Worm (Caenorhabditis elegans) whole organism, L1 larva: Measurements from ENCODE around the gene srt-15.
"Not testable (repeated sequence)": the region's sequence is repeated elsewhere in the genome, so short reads cannot be mapped to it uniquely, and the experiment has no call there.

Source experiments
- C04F5.9 ChIP-seq: sonication (generic microtip); optimal IDR thresholded peaks from 2 replicates; lab custom pipeline; 2016; ENCODE audit warnings: missing genetic modification characterization, missing compliant biosample characterization
- F16B12.6 ChIP-seq: fragments of 150-350 bp; optimal IDR thresholded peaks from 2 replicates; lab custom pipeline; 2014; ENCODE audit warnings: missing biosample characterization, missing genetic modification characterization
- aly-2 ChIP-seq: fragments of 150-350 bp; optimal IDR thresholded peaks from 2 replicates; lab custom pipeline; 2014; ENCODE audit warnings: missing biosample characterization, missing genetic modification characterization
- ama-1 ChIP-seq: fragments of 150-350 bp; optimal IDR thresholded peaks from 2 replicates; lab custom pipeline; 2014
- ceh-63 ChIP-seq: fragments of 200-800 bp; sonication (Bioruptor generic); optimal IDR thresholded peaks from 2 replicates; lab custom pipeline; 2018; ENCODE audit warnings: mild to moderate bottlenecking, missing genetic modification characterization, missing compliant biosample characterization
- efl-1 ChIP-seq, 4 experiments: fragments of 150-350 bp; optimal IDR thresholded peaks in 3 of 4; peaks in 1 of 4; 1 replicate in 1 of 4; 2 replicates in 3 of 4; lab custom pipeline; 2014; ENCODE audit warnings: missing biosample characterization in 2 of 4, missing genetic modification characterization in 2 of 4, missing genetic modification reagents in 2 of 4
- efl-3 ChIP-seq: fragments of 200-800 bp; sonication (Bioruptor generic); optimal IDR thresholded peaks from 2 replicates; lab custom pipeline; 2018; ENCODE audit warnings: mild to moderate bottlenecking, missing genetic modification characterization, missing compliant biosample characterization
- elt-2 ChIP-seq: sonication (generic microtip); optimal IDR thresholded peaks from 2 replicates; lab custom pipeline; 2016; ENCODE audit warnings: missing genetic modification characterization, mild to moderate bottlenecking, inconsistent platforms, missing compliant biosample characterization, missing genetic modification reagents
- fkh-4 ChIP-seq: sonication (generic microtip); optimal IDR thresholded peaks from 2 replicates; lab custom pipeline; 2016; ENCODE audit warnings: missing compliant biosample characterization, missing genetic modification characterization, borderline replicate concordance
- fkh-8 ChIP-seq: sonication (generic microtip); optimal IDR thresholded peaks from 2 replicates; lab custom pipeline; 2016; ENCODE audit warnings: mild to moderate bottlenecking, missing genetic modification characterization, missing compliant biosample characterization
- fos-1 ChIP-seq: fragments of 150-350 bp; optimal IDR thresholded peaks from 2 replicates; lab custom pipeline; 2014; ENCODE audit warnings: missing biosample characterization, missing genetic modification characterization
- hlh-4 ChIP-seq: sonication (generic microtip); optimal IDR thresholded peaks from 2 replicates; lab custom pipeline; 2016; ENCODE audit warnings: mild to moderate bottlenecking, missing genetic modification characterization, missing compliant biosample characterization
- hpl-2 ChIP-seq: fragments of 150-350 bp; optimal IDR thresholded peaks from 2 replicates; lab custom pipeline; 2014; ENCODE audit warnings: missing biosample characterization, missing genetic modification reagents, missing genetic modification characterization
- irx-1 ChIP-seq: sonication (generic microtip); optimal IDR thresholded peaks from 2 replicates; lab custom pipeline; 2016; ENCODE audit warnings: missing genetic modification characterization, missing compliant biosample characterization
- jun-1 ChIP-seq: fragments of 150-350 bp; optimal IDR thresholded peaks from 2 replicates; lab custom pipeline; 2014; ENCODE audit warnings: missing biosample characterization, missing genetic modification reagents, missing genetic modification characterization
- lin-15B ChIP-seq: fragments of 150-350 bp; sonication (generic microtip); optimal IDR thresholded peaks from 3 replicates; lab custom pipeline; 2014; ENCODE audit warnings: missing biosample characterization, missing genetic modification characterization
- mab-9 ChIP-seq: fragments of 200-800 bp; sonication (Bioruptor generic); IDR thresholded peaks from 2 replicates; pipeline ENCODE4 v1.3.6; 2022; ENCODE audit warnings: missing genetic modification reagents, missing genetic modification characterization, missing compliant biosample characterization
- mdl-1 ChIP-seq, 2 experiments: fragments of 150-350 bp; optimal IDR thresholded peaks; 2 replicates each; lab custom pipeline; 2014 to 2017; ENCODE audit warnings: missing biosample characterization in 2 of 2, missing genetic modification characterization in 2 of 2, inconsistent platforms in 1 of 2
- mep-1 ChIP-seq: fragments of 150-350 bp; optimal IDR thresholded peaks from 2 replicates; lab custom pipeline; 2014; ENCODE audit warnings: missing biosample characterization, missing genetic modification characterization
- nhr-237 ChIP-seq: fragments of 150-350 bp; optimal IDR thresholded peaks from 2 replicates; lab custom pipeline; 2014; ENCODE audit warnings: missing biosample characterization, missing genetic modification characterization
- nhr-28 ChIP-seq: fragments of 150-350 bp; optimal IDR thresholded peaks from 2 replicates; lab custom pipeline; 2014; ENCODE audit warnings: missing biosample characterization, missing genetic modification characterization
- nhr-71 ChIP-seq: sonication (generic microtip); optimal IDR thresholded peaks from 2 replicates; lab custom pipeline; 2016; ENCODE audit warnings: mild to moderate bottlenecking, missing genetic modification characterization, moderate library complexity, missing compliant biosample characterization
- nhr-77 ChIP-seq: fragments of 150-350 bp; optimal IDR thresholded peaks from 2 replicates; lab custom pipeline; 2014; ENCODE audit warnings: missing biosample characterization, missing genetic modification characterization
- nhr-84 ChIP-seq: sonication (generic microtip); optimal IDR thresholded peaks from 2 replicates; lab custom pipeline; 2017; ENCODE audit warnings: missing biosample characterization, missing genetic modification characterization
- nhr-85 ChIP-seq: sonication (generic microtip); peaks from one replicate; lab custom pipeline; 2016; ENCODE audit warnings: missing genetic modification characterization, inconsistent platforms, missing compliant biosample characterization
- nhr-90 ChIP-seq: sonication (generic microtip); optimal IDR thresholded peaks from 2 replicates; lab custom pipeline; 2016; ENCODE audit warnings: mild to moderate bottlenecking, missing genetic modification characterization, missing compliant biosample characterization; ENCODE audit not compliant: poor library complexity
- pqm-1 ChIP-seq: sonication (generic microtip); optimal IDR thresholded peaks from 3 replicates; lab custom pipeline; 2017; ENCODE audit warnings: missing biosample characterization, missing genetic modification characterization
- rnt-1 ChIP-seq: sonication (generic microtip); optimal IDR thresholded peaks from 2 replicates; lab custom pipeline; 2016; ENCODE audit warnings: mild to moderate bottlenecking, missing genetic modification characterization, moderate library complexity, missing compliant biosample characterization
- skn-1 ChIP-seq: fragments of 150-350 bp; optimal IDR thresholded peaks from 2 replicates; lab custom pipeline; 2014; ENCODE audit warnings: missing biosample characterization, missing genetic modification characterization
- tbx-2 ChIP-seq: sonication (generic microtip); optimal IDR thresholded peaks from 2 replicates; lab custom pipeline; 2016; ENCODE audit warnings: missing genetic modification characterization, missing compliant biosample characterization
- unc-130 ChIP-seq: fragments of 150-350 bp; optimal IDR thresholded peaks from 2 replicates; lab custom pipeline; 2017; ENCODE audit warnings: missing biosample characterization, missing genetic modification characterization, inconsistent platforms
- zip-4 ChIP-seq: fragments of 200-800 bp; sonication (Bioruptor generic); optimal IDR thresholded peaks from 2 replicates; lab custom pipeline; 2018; ENCODE audit warnings: mild to moderate bottlenecking, missing genetic modification characterization, moderate library complexity, missing compliant biosample characterization

The srt-15 gene

ce11 chrV:3071548-3071947 lies 9.6 kb upstream of the srt-15 start, which contains the start of gene C50H11.13:
TSS of gene C50H11.13 (minus strand) at chrV:3071648.
- no peak for TF ChIP-seq nhr-85 (tag; lab: Kevin White, UChicago)
- TF ChIP-seq F16B12.6 (tag; lab: Kevin White, UChicago), result no peak
- no peak for TF ChIP-seq jun-1 (tag; lab: Kevin White, UChicago)
- TF ChIP-seq C04F5.9 (tag; lab: Kevin White, UChicago), result no peak
- no peak for TF ChIP-seq aly-2
- no peak for TF ChIP-seq unc-130 (tag; lab: Kevin White, UChicago)
- no peak for TF ChIP-seq nhr-237 (tag; lab: Kevin White, UChicago)
- TF ChIP-seq ama-1, result no peak
- TF ChIP-seq hpl-2, result no peak
- no peak for TF ChIP-seq nhr-90
- no peak for TF ChIP-seq fos-1 (tag; lab: Kevin White, UChicago)
- no peak for TF ChIP-seq efl-3 (GFP tag; lab: Kevin White, UChicago)
- TF ChIP-seq mdl-1 (tag; optimal IDR thresholded peaks at IDR 0.05; lab: Kevin White, UChicago), result no peak
- TF ChIP-seq pqm-1 (tag; lab: Kevin White, UChicago), result no peak
- no peak for TF ChIP-seq hlh-4 (tag; lab: Kevin White, UChicago)
- no peak for TF ChIP-seq fkh-4 (tag; lab: Kevin White, UChicago)
- TF ChIP-seq lin-15B (tag; lab: Kevin White, UChicago), result no peak

- TF ChIP-seq ama-1 (no peak), fkh-8 (tag; lab: Kevin White, UChicago) (no peak), tbx-2 (no peak), mab-9 (GFP tag; lab: Robert Waterston, UW) (no peak)
Observed at ce11 chrV:3069101-3069500, 7.1 kb upstream of the srt-15 start, which contains the start of gene str-40. TSS of gene str-40 (minus strand) at chrV:3069201.

- no peak for TF ChIP-seq rnt-1 (tag; lab: Kevin White, UChicago)
- no peak for TF ChIP-seq nhr-84 (tag; lab: Kevin White, UChicago)
- TF ChIP-seq efl-3 (GFP tag; lab: Kevin White, UChicago), result no peak
- TF ChIP-seq nhr-28 (tag; lab: Kevin White, UChicago), result no peak
- no peak for TF ChIP-seq F16B12.6 (tag; lab: Kevin White, UChicago)
- TF ChIP-seq irx-1, result no peak
Observed at ce11 chrV:3065928-3066327, 4.0 kb upstream of the srt-15 start, which contains the start of gene srh-185. TSS of gene srh-185 (plus strand) at chrV:3066228.

- not testable (repeated sequence) for TF ChIP-seq nhr-71, nhr-28, elt-2 (tag; lab: Kevin White, UChicago)
Observed at ce11 chrV:3064418-3064817, 2.4 kb upstream of the srt-15 start, which contains the start of gene srt-16. TSS of gene srt-16 (minus strand) at chrV:3064518.

ce11 chrV:3058996-3059395 lies 3.0 kb downstream of the srt-15 start, which contains the start of gene str-244:
TSS of gene str-244 (minus strand) at chrV:3059096.
- TF ChIP-seq mdl-1 (tag; optimal IDR thresholded peaks at IDR 0.05; lab: Kevin White, UChicago), result no peak
- no peak for TF ChIP-seq efl-1 (optimal IDR thresholded peaks at IDR 0.05; lab: Kevin White, UChicago)
- TF ChIP-seq efl-1 (GFP tag; optimal IDR thresholded peaks at IDR 0.05 in 1 of 2; lab: Kevin White, UChicago), result no peak
- TF ChIP-seq mep-1, result no peak
- TF ChIP-seq nhr-77 (tag; lab: Kevin White, UChicago), result no peak
- TF ChIP-seq skn-1, result no peak
- TF ChIP-seq zip-4, result no peak
- no peak for TF ChIP-seq unc-130 (tag; lab: Kevin White, UChicago)
- TF ChIP-seq nhr-237 (tag; lab: Kevin White, UChicago), result no peak
- TF ChIP-seq C04F5.9 (tag; lab: Kevin White, UChicago), result no peak

ce11 chrV:3054254-3054653 lies 7.7 kb downstream of the srt-15 start, which contains the start of gene C50H11.8:
TSS of gene C50H11.8 (plus strand) at chrV:3054554.
- TF ChIP-seq ceh-63, result no peak
- TF ChIP-seq efl-1 (optimal IDR thresholded peaks at IDR 0.05; lab: Kevin White, UChicago), result no peak
- TF ChIP-seq efl-1 (GFP tag; optimal IDR thresholded peaks at IDR 0.05 in 1 of 2; lab: Kevin White, UChicago), result peak in 1 of 2 experiments; percentile 18
